Worm (Caenorhabditis elegans) whole organism, L4 larva: ENCODE data around the gene shc-2.

Experiments used
- D1046.2 ChIP-seq: fragments of 200-800 bp; sonication (Bioruptor generic); IDR thresholded peaks from 2 replicates; pipeline ENCODE4 v1.3.6; 2022; ENCODE audit warnings: missing genetic modification characterization, missing compliant biosample characterization
- F26F4.8 ChIP-seq: fragments of 200-800 bp; sonication (Bioruptor generic); conservative IDR thresholded peaks from 2 replicates; pipeline ENCODE4 v1.3.6; 2022; ENCODE audit warnings: missing genetic modification characterization, missing compliant biosample characterization
- F49E8.2 ChIP-seq: sonication (generic microtip); optimal IDR thresholded peaks from 2 replicates; lab custom pipeline; 2016; ENCODE audit warnings: missing compliant biosample characterization, mild to moderate bottlenecking, missing genetic modification characterization, borderline replicate concordance
- Y105C5A.15 ChIP-seq: fragments of 200-800 bp; sonication (Bioruptor generic); IDR thresholded peaks from 2 replicates; pipeline ENCODE4 v1.3.6; 2022; ENCODE audit warnings: missing genetic modification characterization, missing compliant biosample characterization
- Y48G9A.11 ChIP-seq: fragments of 200-800 bp; sonication (Bioruptor generic); IDR thresholded peaks from 2 replicates; pipeline ENCODE4 v1.3.6; 2022; ENCODE audit warnings: missing genetic modification reagents, missing genetic modification characterization, missing compliant biosample characterization
- ZK546.5 ChIP-seq, 2 experiments: sonication (generic microtip); optimal IDR thresholded peaks; 2 replicates each; lab custom pipeline; 2017; ENCODE audit warnings: missing biosample characterization in 2 of 2, missing genetic modification characterization in 2 of 2
- aha-1 ChIP-seq: fragments of 150-350 bp; peaks from one replicate; lab custom pipeline; 2014; ENCODE audit warnings: missing biosample characterization, missing genetic modification characterization
- aly-2 ChIP-seq: sonication (generic microtip); optimal IDR thresholded peaks from 2 replicates; lab custom pipeline; 2018; ENCODE audit warnings: missing biosample characterization, missing genetic modification characterization
- arid-1 ChIP-seq: fragments of 200-800 bp; sonication (Bioruptor generic); conservative IDR thresholded peaks from 2 replicates; pipeline ENCODE4 v1.3.6; 2022; ENCODE audit warnings: missing genetic modification reagents, missing genetic modification characterization, missing compliant biosample characterization
- attf-4 ChIP-seq: sonication (generic microtip); optimal IDR thresholded peaks from 3 replicates; lab custom pipeline; 2017; ENCODE audit warnings: missing biosample characterization, missing genetic modification characterization
- ceh-32 ChIP-seq: sonication (generic microtip); optimal IDR thresholded peaks from 2 replicates; lab custom pipeline; 2016; ENCODE audit warnings: mild to moderate bottlenecking, missing genetic modification characterization, missing compliant biosample characterization; ENCODE audit not compliant: poor library complexity
- ceh-44 ChIP-seq: fragments of 200-800 bp; sonication (Bioruptor generic); IDR thresholded peaks from 2 replicates; pipeline ENCODE4 v1.3.6; 2022; ENCODE audit warnings: missing genetic modification reagents, missing genetic modification characterization, missing compliant biosample characterization
- ceh-62 ChIP-seq: sonication (generic microtip); optimal IDR thresholded peaks from 2 replicates; lab custom pipeline; 2017; ENCODE audit warnings: missing biosample characterization, missing genetic modification characterization
- ces-1 ChIP-seq: fragments of 150-350 bp; sonication (generic microtip); optimal IDR thresholded peaks from 4 replicates; lab custom pipeline; 2014; ENCODE audit warnings: missing biosample characterization, missing genetic modification reagents, missing genetic modification characterization
- cey-2 ChIP-seq: sonication (generic microtip); optimal IDR thresholded peaks from 3 replicates; lab custom pipeline; 2017; ENCODE audit warnings: missing genetic modification characterization, mild to moderate bottlenecking, missing compliant biosample characterization, antibody characterized with exemption, borderline replicate concordance; ENCODE audit not compliant: insufficient read depth
- daf-19 ChIP-seq: fragments of 200-800 bp; sonication (Bioruptor generic); conservative IDR thresholded peaks from 2 replicates; pipeline ENCODE4 v1.3.6; 2022; ENCODE audit warnings: missing genetic modification characterization, missing compliant biosample characterization
- dmd-6 ChIP-seq: fragments of 200-800 bp; sonication (Bioruptor generic); IDR thresholded peaks from 2 replicates; pipeline ENCODE4 v1.3.6; 2022; ENCODE audit warnings: missing genetic modification reagents, missing genetic modification characterization, missing compliant biosample characterization
- dmd-8 ChIP-seq: fragments of 200-800 bp; sonication (Bioruptor generic); IDR thresholded peaks from 2 replicates; pipeline ENCODE4 v1.3.6; 2022; ENCODE audit warnings: missing genetic modification characterization, missing compliant biosample characterization
- dpl-1 ChIP-seq: fragments of 150-350 bp; optimal IDR thresholded peaks from 2 replicates; lab custom pipeline; 2014; ENCODE audit warnings: missing biosample characterization, missing genetic modification reagents, missing genetic modification characterization
- duxl-1 ChIP-seq: sonication (generic microtip); optimal IDR thresholded peaks from 2 replicates; lab custom pipeline; 2016; ENCODE audit warnings: mild to moderate bottlenecking, missing genetic modification characterization, moderate library complexity, missing compliant biosample characterization; ENCODE audit not compliant: poor library complexity
- dve-1 ChIP-seq: sonication (generic microtip); optimal IDR thresholded peaks from 2 replicates; lab custom pipeline; 2017; ENCODE audit warnings: antibody characterized with exemption, mild to moderate bottlenecking, missing genetic modification characterization, missing compliant biosample characterization; ENCODE audit not compliant: insufficient read depth
- egl-43 ChIP-seq: fragments of 200-800 bp; sonication (Bioruptor generic); IDR thresholded peaks from 2 replicates; pipeline ENCODE4 v1.3.6; 2022; ENCODE audit warnings: missing genetic modification reagents, missing genetic modification characterization, missing compliant biosample characterization
- fkh-10 ChIP-seq: fragments of 150-350 bp; optimal IDR thresholded peaks from 2 replicates; lab custom pipeline; 2014; ENCODE audit warnings: missing biosample characterization, missing genetic modification reagents, missing genetic modification characterization
- hif-1 ChIP-seq, 2 experiments: sonication (generic microtip); optimal IDR thresholded peaks; 2 replicates each; lab custom pipeline; 2016 to 2017; ENCODE audit warnings: missing compliant biosample characterization in 2 of 2, missing genetic modification characterization in 2 of 2, missing genetic modification reagents in 2 of 2, missing genotype in 2 of 2, mild to moderate bottlenecking in 1 of 2
- hlh-30 ChIP-seq: sonication (generic microtip); optimal IDR thresholded peaks from 2 replicates; lab custom pipeline; 2017; ENCODE audit warnings: antibody characterized with exemption, mild to moderate bottlenecking, missing genetic modification characterization, missing compliant biosample characterization; ENCODE audit not compliant: insufficient read depth
- jun-1 ChIP-seq: fragments of 150-350 bp; optimal IDR thresholded peaks from 2 replicates; lab custom pipeline; 2014; ENCODE audit warnings: missing biosample characterization, missing genetic modification reagents, missing genetic modification characterization
- lin-1 ChIP-seq: fragments of 200-800 bp; sonication (Bioruptor generic); IDR thresholded peaks from 2 replicates; pipeline ENCODE4 v1.3.6; 2022; ENCODE audit warnings: missing genetic modification reagents, missing genetic modification characterization, missing compliant biosample characterization
- lin-29 ChIP-seq: fragments of 200-800 bp; sonication (Bioruptor generic); IDR thresholded peaks from 2 replicates; pipeline ENCODE4 v1.3.6; 2022; ENCODE audit warnings: missing genetic modification reagents, missing genetic modification characterization, missing compliant biosample characterization
- lin-38 ChIP-seq: fragments of 200-800 bp; sonication (Bioruptor generic); IDR thresholded peaks from 2 replicates; pipeline ENCODE4 v1.3.6; 2022; ENCODE audit warnings: missing genetic modification reagents, missing genetic modification characterization, missing compliant biosample characterization
- madf-5 ChIP-seq, 2 experiments: fragments of 200-800 bp; sonication (Bioruptor generic); IDR thresholded peaks; 2 replicates each; pipeline ENCODE4 v1.3.6; 2022; ENCODE audit warnings: missing compliant biosample characterization in 2 of 2, missing genetic modification characterization in 2 of 2
- madf-9 ChIP-seq: fragments of 200-800 bp; sonication (Bioruptor generic); conservative IDR thresholded peaks from 2 replicates; pipeline ENCODE4 v1.3.6; 2022; ENCODE audit warnings: missing genetic modification reagents, missing genetic modification characterization, missing compliant biosample characterization
- mdl-1 ChIP-seq, 2 experiments: fragments of 150-350 bp in 1 of 2; sonication (generic microtip) in 1 of 2; optimal IDR thresholded peaks; 2 replicates each; lab custom pipeline; 2014 to 2017; ENCODE audit warnings: missing biosample characterization in 2 of 2, missing genetic modification characterization in 2 of 2
- mdt-29 ChIP-seq: fragments of 200-800 bp; sonication (Bioruptor generic); IDR thresholded peaks from 2 replicates; pipeline ENCODE4 v1.3.6; 2022; ENCODE audit warnings: missing genetic modification reagents, missing genetic modification characterization, missing compliant biosample characterization
- mep-1 ChIP-seq: fragments of 150-350 bp; sonication (generic microtip); optimal IDR thresholded peaks from 3 replicates; lab custom pipeline; 2014; ENCODE audit warnings: missing biosample characterization, missing genetic modification characterization
- mes-2 ChIP-seq: sonication (generic microtip); optimal IDR thresholded peaks from 2 replicates; lab custom pipeline; 2016; ENCODE audit warnings: missing genotype, mild to moderate bottlenecking, missing genetic modification characterization, missing compliant biosample characterization; ENCODE audit not compliant: poor library complexity, severe bottlenecking
- mxl-2 ChIP-seq: fragments of 200-800 bp; sonication (Bioruptor generic); conservative IDR thresholded peaks from 2 replicates; pipeline ENCODE4 v1.3.6; 2022; ENCODE audit warnings: missing genetic modification reagents, missing genetic modification characterization, missing compliant biosample characterization
- mxl-3 ChIP-seq: fragments of 200-800 bp; sonication (Bioruptor generic); optimal IDR thresholded peaks from 2 replicates; lab custom pipeline; 2018; ENCODE audit warnings: mild to moderate bottlenecking, missing genetic modification characterization, missing compliant biosample characterization
- nhr-25 ChIP-seq: sonication (generic microtip); optimal IDR thresholded peaks from 2 replicates; lab custom pipeline; 2017; ENCODE audit warnings: missing genetic modification characterization, mild to moderate bottlenecking, missing compliant biosample characterization, antibody characterized with exemption, moderate library complexity, borderline replicate concordance; ENCODE audit not compliant: insufficient read depth
- nhr-28 ChIP-seq: fragments of 150-350 bp; optimal IDR thresholded peaks from 2 replicates; lab custom pipeline; 2014; ENCODE audit warnings: missing biosample characterization, missing genetic modification characterization
- nhr-41 ChIP-seq: fragments of 200-800 bp; sonication (Bioruptor generic); IDR thresholded peaks from 2 replicates; pipeline ENCODE4 v1.3.6; 2022; ENCODE audit warnings: missing genetic modification reagents, missing genetic modification characterization, missing compliant biosample characterization
- nhr-6 ChIP-seq: fragments of 150-350 bp; optimal IDR thresholded peaks from 2 replicates; lab custom pipeline; 2014; ENCODE audit warnings: missing biosample characterization, missing genetic modification characterization
- saeg-2 ChIP-seq: fragments of 200-800 bp; sonication (Bioruptor generic); IDR thresholded peaks from 2 replicates; pipeline ENCODE4 v1.3.6; 2022; ENCODE audit warnings: missing genetic modification reagents, missing genetic modification characterization, missing compliant biosample characterization
- set-16 ChIP-seq: fragments of 200-800 bp; sonication (Bioruptor generic); IDR thresholded peaks from 2 replicates; pipeline ENCODE4 v1.3.6; 2022; ENCODE audit warnings: missing genetic modification reagents, missing genetic modification characterization, missing compliant biosample characterization
- spr-1 ChIP-seq: sonication (generic microtip); optimal IDR thresholded peaks from 2 replicates; lab custom pipeline; 2016; ENCODE audit warnings: mild to moderate bottlenecking, missing genetic modification characterization, missing compliant biosample characterization
- spr-3 ChIP-seq: fragments of 200-800 bp; sonication (Bioruptor generic); optimal IDR thresholded peaks from 2 replicates; lab custom pipeline; 2018; ENCODE audit warnings: mild to moderate bottlenecking, missing genetic modification characterization, missing compliant biosample characterization
- tag-97 ChIP-seq: fragments of 200-800 bp; sonication (Bioruptor generic); IDR thresholded peaks from 2 replicates; pipeline ENCODE4 v1.3.6; 2022; ENCODE audit warnings: missing genetic modification characterization, missing compliant biosample characterization
- tra-1 ChIP-seq: fragments of 200-800 bp; sonication (Bioruptor generic); IDR thresholded peaks from 2 replicates; pipeline ENCODE4 v1.3.6; 2022; ENCODE audit warnings: missing genetic modification reagents, missing genetic modification characterization, missing compliant biosample characterization
- unc-62 ChIP-seq, 3 experiments: fragments of 150-350 bp in 1 of 3; sonication (generic microtip); optimal IDR thresholded peaks in 2 of 3; peaks in 1 of 3; 1 replicate in 1 of 3; 2 replicates in 2 of 3; lab custom pipeline; 2014 to 2017; ENCODE audit warnings: missing biosample characterization in 3 of 3, missing genetic modification characterization in 3 of 3, missing genetic modification reagents in 3 of 3, missing genotype in 1 of 3

Gene shc-2

DNA sequence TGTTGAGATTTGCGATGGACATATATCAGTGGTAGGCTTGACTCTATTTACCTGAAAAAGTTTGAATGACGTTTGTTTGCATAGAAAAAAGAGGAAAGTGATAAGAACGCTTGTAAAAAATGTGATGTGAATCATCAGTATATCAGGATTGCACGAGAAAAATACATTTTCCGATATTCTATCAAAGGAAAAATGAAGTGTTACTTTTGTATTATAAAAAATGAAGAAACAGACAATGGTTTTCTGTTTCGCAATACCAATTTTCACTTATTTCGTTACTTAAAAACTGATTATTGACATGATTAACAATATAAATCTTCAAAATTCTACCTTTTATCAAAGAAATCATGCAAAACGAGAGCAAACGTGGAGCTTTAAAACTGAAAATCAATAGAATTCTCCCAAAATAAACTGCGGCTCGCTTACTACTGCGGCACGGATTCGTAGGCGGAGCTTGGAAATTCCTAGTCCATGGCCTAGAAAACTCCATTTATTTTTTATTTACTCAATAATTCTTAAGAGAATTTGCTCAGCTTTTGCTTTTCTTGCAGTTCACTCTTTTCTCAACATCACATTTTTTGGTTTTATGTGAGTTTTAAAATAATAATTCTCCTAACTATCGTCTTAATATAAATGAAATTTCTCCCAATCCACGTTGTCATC, 24.7 kb downstream of the shc-2 start, which contains the start of the genes eif-1 and vps-24 (continued):
- no peak for TF ChIP-seq nhr-25
- TF ChIP-seq F49E8.2 (tag; lab: Kevin White, UChicago) = no peak
- no peak for TF ChIP-seq cey-2
- peak; percentile 16 for TF ChIP-seq dve-1
- TF ChIP-seq nhr-28 (tag; lab: Kevin White, UChicago) = no peak
- TF ChIP-seq hlh-30 = no peak
- TF ChIP-seq mdl-1 (tag; optimal IDR thresholded peaks at IDR 0.05; lab: Kevin White, UChicago) = no peak
- TF ChIP-seq mes-2 (tag; lab: Kevin White, UChicago) = peak; percentile 96
- TF ChIP-seq fkh-10 (GFP tag; lab: Kevin White, UChicago) = peak; percentile 31
- no peak for TF ChIP-seq mdt-29
- TF ChIP-seq arid-1 (GFP tag; lab: Robert Waterston, UW) = no peak
- TF ChIP-seq spr-3 = no peak
- TF ChIP-seq set-16 (GFP tag; lab: Robert Waterston, UW) = no peak
- TF ChIP-seq egl-43 (GFP tag; lab: Robert Waterston, UW) = no peak
- no peak for TF ChIP-seq madf-9 (GFP tag; lab: Robert Waterston, UW)
- peak; percentile 18 for TF ChIP-seq mep-1 (tag; lab: Kevin White, UChicago)
- TF ChIP-seq dmd-6 = no peak
- TF ChIP-seq tag-97 (GFP tag; lab: Robert Waterston, UW) = no peak
- TF ChIP-seq lin-38 (GFP tag; lab: Robert Waterston, UW) = peak; percentile 52
- TF ChIP-seq tra-1 = no peak
- no peak for TF ChIP-seq D1046.2 (GFP tag; lab: Robert Waterston, UW)
- no peak for TF ChIP-seq mxl-2 (GFP tag; lab: Robert Waterston, UW)
- TF ChIP-seq daf-19 (GFP tag; lab: Robert Waterston, UW) = no peak
- no peak for TF ChIP-seq ceh-62
- TF ChIP-seq jun-1 (tag; lab: Kevin White, UChicago) = no peak
- no peak for TF ChIP-seq ZK546.5 (tag; optimal IDR thresholded peaks at IDR 0.05; lab: Kevin White, UChicago)
- no peak for TF ChIP-seq ceh-44 (GFP tag; lab: Robert Waterston, UW)
- TF ChIP-seq aly-2 (tag; lab: Kevin White, UChicago) = no peak
- peak; percentile 24 for TF ChIP-seq mxl-3
- no peak for TF ChIP-seq unc-62 (GFP tag; optimal IDR thresholded peaks at IDR 0.05 in 1 of 2; lab: Kevin White, UChicago)
- TF ChIP-seq unc-62 (tag; optimal IDR thresholded peaks at IDR 0.05; lab: Kevin White, UChicago) = no peak
- TF ChIP-seq aha-1 (tag; lab: Kevin White, UChicago) = peak; percentile 95
- TF ChIP-seq lin-29 (GFP tag; lab: Robert Waterston, UW) = no peak
- TF ChIP-seq spr-1 (tag; lab: Kevin White, UChicago) = no peak
- peak; percentile 71 for TF ChIP-seq dpl-1 (GFP tag; lab: Kevin White, UChicago)
- TF ChIP-seq F26F4.8 (GFP tag; lab: Robert Waterston, UW) = no peak
- TF ChIP-seq attf-4 (tag; lab: Kevin White, UChicago) = no peak
- TF ChIP-seq nhr-6 (tag; lab: Kevin White, UChicago) = peak; percentile 59
- TF ChIP-seq ceh-32 (tag; lab: Kevin White, UChicago) = no peak
- TF ChIP-seq Y48G9A.11 = 0 out of 2 replicates have a peak, but pooled peaks have one; percentile 20
- no peak for TF ChIP-seq dmd-8
- no peak for TF ChIP-seq Y105C5A.15 (GFP tag; lab: Robert Waterston, UW)
- TF ChIP-seq ces-1 = no peak
- no peak for TF ChIP-seq madf-5 (GFP tag; IDR thresholded peaks at IDR 0.05; lab: Robert Waterston, UW)
- TF ChIP-seq duxl-1 (tag; lab: Kevin White, UChicago) = no peak
- no peak for TF ChIP-seq lin-1 (GFP tag; lab: Robert Waterston, UW)
- no peak for TF ChIP-seq nhr-41 (GFP tag; lab: Robert Waterston, UW)
- no peak for TF ChIP-seq saeg-2 (GFP tag; lab: Robert Waterston, UW)
- peak in 1 of 2 experiments; percentile 68 for TF ChIP-seq hif-1 (tag; optimal IDR thresholded peaks at IDR 0.05; lab: Kevin White, UChicago)
